Worm (Caenorhabditis elegans) whole organism, midembryonic: Measurements from ENCODE around the gene R10D12.8.

Experiments
- T22C8.4 ChIP-seq: fragments of 200-800 bp; sonication (Bioruptor generic); IDR thresholded peaks from 2 replicates; pipeline ENCODE4 v1.3.6; 2022; ENCODE audit warnings: missing genetic modification characterization, missing compliant biosample characterization
- cog-1 ChIP-seq: sonication (generic microtip); optimal IDR thresholded peaks from 2 replicates; lab custom pipeline; 2016; ENCODE audit warnings: missing genetic modification characterization, missing compliant biosample characterization
- flt-1 ChIP-seq: fragments of 200-800 bp; sonication (Bioruptor generic); IDR thresholded peaks from 2 replicates; pipeline ENCODE4 v1.3.6; 2022; ENCODE audit warnings: missing genetic modification characterization, missing compliant biosample characterization
- klf-2 ChIP-seq: fragments of 200-800 bp; sonication (Bioruptor generic); conservative IDR thresholded peaks from 2 replicates; pipeline ENCODE4 v1.3.6; 2022; ENCODE audit warnings: missing genetic modification reagents, missing genetic modification characterization, missing compliant biosample characterization
- med-1 ChIP-seq: sonication (generic microtip); optimal IDR thresholded peaks from 2 replicates; lab custom pipeline; 2017; ENCODE audit warnings: missing genetic modification characterization, mild to moderate bottlenecking, missing compliant biosample characterization, antibody characterized with exemption, missing genetic modification reagents; ENCODE audit not compliant: insufficient read depth
- ref-1 ChIP-seq: fragments of 200-800 bp; sonication (Bioruptor generic); conservative IDR thresholded peaks from 2 replicates; pipeline ENCODE4 v1.3.6; 2022; ENCODE audit warnings: missing genetic modification reagents, missing genetic modification characterization, missing compliant biosample characterization
- tab-1 ChIP-seq: fragments of 200-800 bp; sonication (Bioruptor generic); IDR thresholded peaks from 2 replicates; pipeline ENCODE4 v1.3.6; 2022; ENCODE audit warnings: missing genetic modification characterization, missing compliant biosample characterization
- ztf-23 ChIP-seq: fragments of 200-800 bp; sonication (Bioruptor generic); IDR thresholded peaks from 2 replicates; pipeline ENCODE4 v1.3.6; 2022; ENCODE audit warnings: missing genetic modification reagents, missing genetic modification characterization, missing compliant biosample characterization
- ztf-29 ChIP-seq: fragments of 200-800 bp; sonication (Bioruptor generic); IDR thresholded peaks from 2 replicates; pipeline ENCODE4 v1.3.6; 2022; ENCODE audit warnings: missing genetic modification reagents, missing genetic modification characterization, missing compliant biosample characterization

R10D12.8 gene

ce11 chrV:13906166-13906565 is 46.9 kb downstream of the R10D12.8 start, which contains the start of gene stdh-1:
stdh-1 (plus strand) TSS chrV:13906492.
- no peak for TF ChIP-seq flt-1 (GFP tag; lab: Robert Waterston, UW)
- TF ChIP-seq cog-1 (tag; lab: Kevin White, UChicago), result peak; percentile 20

ce11 chrV:13904446-13904845 is 48.6 kb downstream of the R10D12.8 start, which contains the start of gene stdh-3:
stdh-3 (plus strand) TSS chrV:13904611.
- TF ChIP-seq ztf-23, result no peak
- TF ChIP-seq cog-1 (tag; lab: Kevin White, UChicago), result no peak
- no peak for TF ChIP-seq T22C8.4
- no peak for TF ChIP-seq klf-2 (GFP tag; lab: Robert Waterston, UW)
- no peak for TF ChIP-seq ztf-29
- TF ChIP-seq med-1 (GFP tag; lab: Kevin White, UChicago), result no peak
- TF ChIP-seq tab-1 (GFP tag; lab: Robert Waterston, UW), result no peak
- no peak for TF ChIP-seq ref-1 (GFP tag; lab: Robert Waterston, UW)

- no peak for TF ChIP-seq ref-1 (GFP tag; lab: Robert Waterston, UW)
- no peak for TF ChIP-seq klf-2 (GFP tag; lab: Robert Waterston, UW)
- no peak for TF ChIP-seq flt-1 (GFP tag; lab: Robert Waterston, UW)
- no peak for TF ChIP-seq cog-1 (tag; lab: Kevin White, UChicago)
- TF ChIP-seq ztf-29, result no peak
- TF ChIP-seq ztf-23, result no peak
- TF ChIP-seq tab-1 (GFP tag; lab: Robert Waterston, UW), result no peak
- TF ChIP-seq T22C8.4, result no peak
- TF ChIP-seq med-1 (GFP tag; lab: Kevin White, UChicago), result no peak
These were observed 50.6 kb downstream of the R10D12.8 start, which contains the start of gene C06B3.1 for ce11 chrV:13902495-13902894. C06B3.1 (plus strand) TSS chrV:13902795.
